Worm (Caenorhabditis elegans) whole organism, late embryonic: ENCODE measurements around the gene C33C12.7.
"Not testable (repeated sequence)": the region's sequence is repeated elsewhere in the genome, so short reads cannot be mapped to it uniquely, and the experiment has no call there.

Experiments
- C08G9.2 ChIP-seq: sonication (generic microtip); optimal IDR thresholded peaks from 2 replicates; lab custom pipeline; 2016; ENCODE audit warnings: mild to moderate bottlenecking, missing genetic modification characterization, moderate library complexity, missing compliant biosample characterization
- C38D4.7 ChIP-seq: fragments of 200-800 bp; sonication (Bioruptor generic); optimal IDR thresholded peaks from 2 replicates; lab custom pipeline; 2018; ENCODE audit warnings: mild to moderate bottlenecking, missing genetic modification characterization, moderate library complexity, missing compliant biosample characterization
- T23F11.4 ChIP-seq: fragments of 200-800 bp; sonication (Bioruptor generic); optimal IDR thresholded peaks from 2 replicates; lab custom pipeline; 2018; ENCODE audit warnings: mild to moderate bottlenecking, missing genetic modification characterization, missing compliant biosample characterization
- ama-1 ChIP-seq: fragments of 150-350 bp; optimal IDR thresholded peaks from 2 replicates; lab custom pipeline; 2014
- ceh-18 ChIP-seq: sonication (generic microtip); optimal IDR thresholded peaks from 2 replicates; lab custom pipeline; 2016; ENCODE audit warnings: missing genetic modification characterization, missing compliant biosample characterization
- ceh-2 ChIP-seq: sonication (generic microtip); optimal IDR thresholded peaks from 2 replicates; lab custom pipeline; 2016; ENCODE audit warnings: missing genotype, missing genetic modification characterization, missing compliant biosample characterization
- ceh-22 ChIP-seq: sonication (generic microtip); optimal IDR thresholded peaks from 2 replicates; lab custom pipeline; 2017; ENCODE audit warnings: missing biosample characterization, missing genetic modification characterization
- ceh-24 ChIP-seq: sonication (generic microtip); optimal IDR thresholded peaks from 2 replicates; lab custom pipeline; 2016; ENCODE audit warnings: mild to moderate bottlenecking, missing genetic modification characterization, missing compliant biosample characterization
- ceh-30 ChIP-seq: fragments of 150-350 bp; optimal IDR thresholded peaks from 2 replicates; lab custom pipeline; 2014; ENCODE audit warnings: missing biosample characterization, missing genetic modification characterization
- ceh-31 ChIP-seq: sonication (generic microtip); optimal IDR thresholded peaks from 2 replicates; lab custom pipeline; 2016; ENCODE audit warnings: missing genetic modification characterization, missing compliant biosample characterization
- ceh-34 ChIP-seq: sonication (generic microtip); optimal IDR thresholded peaks from 2 replicates; lab custom pipeline; 2016; ENCODE audit warnings: mild to moderate bottlenecking, missing genetic modification characterization, missing compliant biosample characterization
- ceh-6 ChIP-seq: fragments of 200-800 bp; sonication (Bioruptor generic); optimal IDR thresholded peaks from 2 replicates; lab custom pipeline; 2018; ENCODE audit warnings: mild to moderate bottlenecking, missing genetic modification characterization, missing compliant biosample characterization
- ceh-9 ChIP-seq: sonication (generic microtip); optimal IDR thresholded peaks from 2 replicates; lab custom pipeline; 2016; ENCODE audit warnings: mild to moderate bottlenecking, missing genetic modification characterization, inconsistent platforms, missing compliant biosample characterization
- dmd-4 ChIP-seq: sonication (generic microtip); optimal IDR thresholded peaks from 2 replicates; lab custom pipeline; 2016; ENCODE audit warnings: borderline replicate concordance, missing genetic modification characterization, missing compliant biosample characterization
- dve-1 ChIP-seq: sonication (generic microtip); optimal IDR thresholded peaks from 2 replicates; lab custom pipeline; 2017; ENCODE audit warnings: antibody characterized with exemption, mild to moderate bottlenecking, missing genetic modification characterization, missing compliant biosample characterization
- elt-2 ChIP-seq: sonication (generic microtip); optimal IDR thresholded peaks from 2 replicates; lab custom pipeline; 2016; ENCODE audit warnings: missing genetic modification reagents, missing genetic modification characterization, missing compliant biosample characterization
- ets-4 ChIP-seq: sonication (generic microtip); optimal IDR thresholded peaks from 2 replicates; lab custom pipeline; 2016; ENCODE audit warnings: missing genetic modification characterization, missing compliant biosample characterization
- fax-1 ChIP-seq: sonication (generic microtip); optimal IDR thresholded peaks from 2 replicates; lab custom pipeline; 2016; ENCODE audit warnings: missing genotype, missing genetic modification characterization, missing compliant biosample characterization
- fkh-10 ChIP-seq: fragments of 150-350 bp; optimal IDR thresholded peaks from 2 replicates; lab custom pipeline; 2014; ENCODE audit warnings: missing biosample characterization, missing genetic modification reagents, missing genetic modification characterization
- fkh-6 ChIP-seq: sonication (generic microtip); optimal IDR thresholded peaks from 2 replicates; lab custom pipeline; 2016; ENCODE audit warnings: missing genetic modification characterization, missing compliant biosample characterization
- gmeb-2 ChIP-seq: sonication (generic microtip); optimal IDR thresholded peaks from 2 replicates; lab custom pipeline; 2016; ENCODE audit warnings: missing genetic modification characterization, inconsistent platforms, missing compliant biosample characterization
- hlh-13 ChIP-seq: fragments of 200-800 bp; sonication (Bioruptor generic); optimal IDR thresholded peaks from 2 replicates; lab custom pipeline; 2018; ENCODE audit warnings: mild to moderate bottlenecking, missing genetic modification characterization, missing compliant biosample characterization
- hlh-15 ChIP-seq: sonication (generic microtip); optimal IDR thresholded peaks from 2 replicates; lab custom pipeline; 2016; ENCODE audit warnings: missing genetic modification characterization, missing compliant biosample characterization
- hlh-6 ChIP-seq: sonication (generic microtip); optimal IDR thresholded peaks from 2 replicates; lab custom pipeline; 2016; ENCODE audit warnings: missing genotype, missing genetic modification characterization, missing compliant biosample characterization
- hlh-8 ChIP-seq: sonication (generic microtip); optimal IDR thresholded peaks from 2 replicates; lab custom pipeline; 2016; ENCODE audit warnings: missing genotype, missing genetic modification characterization, missing compliant biosample characterization
- lim-6 ChIP-seq: sonication (generic microtip); optimal IDR thresholded peaks from 2 replicates; lab custom pipeline; 2016; ENCODE audit warnings: missing genetic modification characterization, missing compliant biosample characterization
- lin-11 ChIP-seq: fragments of 200-800 bp; sonication (Bioruptor generic); optimal IDR thresholded peaks from 2 replicates; lab custom pipeline; 2018; ENCODE audit warnings: mild to moderate bottlenecking, missing genetic modification characterization, missing compliant biosample characterization
- nfya-1 ChIP-seq: sonication (generic microtip); optimal IDR thresholded peaks from 2 replicates; lab custom pipeline; 2017; ENCODE audit warnings: missing genetic modification characterization, mild to moderate bottlenecking, missing compliant biosample characterization, antibody characterized with exemption, moderate library complexity
- npax-4 ChIP-seq: sonication (generic microtip); optimal IDR thresholded peaks from 2 replicates; lab custom pipeline; 2016; ENCODE audit warnings: missing genetic modification characterization, missing compliant biosample characterization
- pax-1 ChIP-seq: fragments of 150-350 bp; optimal IDR thresholded peaks from 2 replicates; lab custom pipeline; 2014; ENCODE audit warnings: missing biosample characterization, missing genetic modification characterization
- pha-2 ChIP-seq: sonication (generic microtip); optimal IDR thresholded peaks from 2 replicates; lab custom pipeline; 2017; ENCODE audit warnings: mild to moderate bottlenecking, missing genetic modification characterization, missing compliant biosample characterization
- pha-4 ChIP-seq: fragments of 150-350 bp; optimal IDR thresholded peaks from 2 replicates; lab custom pipeline; 2018; ENCODE audit warnings: missing biosample characterization, missing genetic modification reagents, missing genetic modification characterization
- ref-2 ChIP-seq: sonication (generic microtip); optimal IDR thresholded peaks from 2 replicates; lab custom pipeline; 2016; ENCODE audit warnings: missing genetic modification characterization, missing compliant biosample characterization
- rnt-1 ChIP-seq: sonication (generic microtip); optimal IDR thresholded peaks from 2 replicates; lab custom pipeline; 2016; ENCODE audit warnings: missing genetic modification characterization, missing compliant biosample characterization
- sdc-2 ChIP-seq: sonication (generic microtip); optimal IDR thresholded peaks from 2 replicates; lab custom pipeline; 2016; ENCODE audit warnings: missing genotype, missing genetic modification characterization, missing compliant biosample characterization
- sox-2 ChIP-seq: fragments of 200-800 bp; sonication (Bioruptor generic); IDR thresholded peaks from 2 replicates; pipeline ENCODE4 v1.3.6; 2022; ENCODE audit warnings: missing genetic modification reagents, missing genetic modification characterization, missing compliant biosample characterization
- syd-9 ChIP-seq: sonication (generic microtip); optimal IDR thresholded peaks from 2 replicates; lab custom pipeline; 2016; ENCODE audit warnings: mild to moderate bottlenecking, missing genetic modification characterization, moderate library complexity, missing compliant biosample characterization
- tbx-2 ChIP-seq: sonication (generic microtip); optimal IDR thresholded peaks from 2 replicates; lab custom pipeline; 2016; ENCODE audit warnings: missing genetic modification characterization, missing compliant biosample characterization
- ttx-3 ChIP-seq: sonication (generic microtip); optimal IDR thresholded peaks from 2 replicates; lab custom pipeline; 2016; ENCODE audit warnings: missing genetic modification reagents, missing genetic modification characterization, missing compliant biosample characterization
- unc-55 ChIP-seq: sonication (generic microtip); optimal IDR thresholded peaks from 2 replicates; lab custom pipeline; 2017; ENCODE audit warnings: missing biosample characterization, missing genetic modification reagents, missing genetic modification characterization

Gene C33C12.7

ce11 chrII:2163370-2163882 lies 11.8 kb downstream of the C33C12.7 start, which contains the start of gene C33C12.11:
C33C12.11 (minus strand) TSS chrII:2163832.
- TF ChIP-seq ceh-31 (tag; lab: Kevin White, UChicago); T23F11.4; dmd-4 (tag; lab: Kevin White, UChicago): not testable (repeated sequence)

ce11 chrII:2153708-2154107 lies 21.6 kb downstream of the C33C12.7 start, which contains the start of gene math-18:
math-18 (plus strand) TSS chrII:2154008.
- TF ChIP-seq T23F11.4; ceh-30 (tag; lab: Kevin White, UChicago); hlh-13 (GFP tag; lab: Kevin White, UChicago): not testable (repeated sequence)

ce11 chrII:2152455-2152854 lies 22.8 kb downstream of the C33C12.7 start:
- TF ChIP-seq npax-4 (tag; lab: Kevin White, UChicago): no peak
- no peak for TF ChIP-seq fkh-10
- TF ChIP-seq elt-2 (tag; lab: Kevin White, UChicago): no peak
- TF ChIP-seq ref-2 (tag; lab: Kevin White, UChicago): no peak
- no peak for TF ChIP-seq pax-1 (tag; lab: Kevin White, UChicago)
- TF ChIP-seq syd-9: no peak
- no peak for TF ChIP-seq ceh-34 (tag; lab: Kevin White, UChicago)
- TF ChIP-seq sdc-2 (tag; lab: Kevin White, UChicago): no peak
- TF ChIP-seq hlh-8: no peak
- no peak for TF ChIP-seq tbx-2 (tag; lab: Kevin White, UChicago)
- TF ChIP-seq ceh-22 (tag; lab: Kevin White, UChicago): no peak
- no peak for TF ChIP-seq fkh-6
- no peak for TF ChIP-seq ceh-24 (tag; lab: Kevin White, UChicago)
- TF ChIP-seq, all 69 proteins: peak for 0

ce11 chrII:2150485-2150985 lies 24.7 kb downstream of the C33C12.7 start, which contains the start of the genes C40A11.7 and C40A11.8:
C40A11.7 (minus strand) TSS chrII:2150585.
C40A11.8 (minus strand) TSS chrII:2150935.
- TF ChIP-seq fax-1 (tag; lab: Kevin White, UChicago) (no peak), ceh-9 (tag; lab: Kevin White, UChicago) (no peak), rnt-1 (tag; lab: Kevin White, UChicago) (no peak), ama-1 (lab: Kevin White, UChicago) (no peak), lin-11 (tag; lab: Kevin White, UChicago) (no peak), ceh-2 (no peak), lim-6 (tag; lab: Kevin White, UChicago) (no peak), fkh-6 (no peak), fkh-10 (no peak), nfya-1 (tag; lab: Kevin White, UChicago) (no peak), ceh-6 (GFP tag; lab: Kevin White, UChicago) (no peak), C38D4.7 (GFP tag; lab: Kevin White, UChicago) (no peak), dve-1 (no peak)

ce11 chrII:2146900-2147375 lies 28.3 kb downstream of the C33C12.7 start, which contains the start of gene C40A11.2:
C40A11.2 (plus strand) TSS chrII:2146950.
- TF ChIP-seq ceh-30 (tag; lab: Kevin White, UChicago) (no peak), nfya-1 (tag; lab: Kevin White, UChicago) (no peak), ama-1 (lab: Kevin White, UChicago) (no peak), sox-2 (GFP tag; lab: Robert Waterston, UW) (no peak), hlh-15 (tag; lab: Kevin White, UChicago) (no peak), pha-4 (no peak), gmeb-2 (tag; lab: Kevin White, UChicago) (no peak), ceh-24 (tag; lab: Kevin White, UChicago) (no peak), ttx-3 (tag; lab: Kevin White, UChicago) (no peak), pha-2 (tag; lab: Kevin White, UChicago) (no peak), rnt-1 (tag; lab: Kevin White, UChicago) (no peak), ceh-18 (no peak), C08G9.2 (tag; lab: Kevin White, UChicago) (no peak), ets-4 (tag; lab: Kevin White, UChicago) (no peak), fax-1 (tag; lab: Kevin White, UChicago) (no peak), elt-2 (tag; lab: Kevin White, UChicago) (no peak), T23F11.4 (no peak), hlh-6 (tag; lab: Kevin White, UChicago) (no peak), ceh-34 (tag; lab: Kevin White, UChicago) (no peak), unc-55 (no peak)
